Fruit fly (Drosophila melanogaster) whole organism, embryonic: ENCODE measurements around the gene Awh.

Experiments
- Atf-2 ChIP-seq: fragments of 200-800 bp; sonication (Bioruptor generic); optimal IDR thresholded peaks from 2 replicates; lab custom pipeline; 2016; ENCODE audit warnings: missing biosample characterization, missing genetic modification characterization
- CG10321 ChIP-seq: fragments of 200-800 bp; sonication (Bioruptor generic); IDR thresholded peaks from 2 replicates; pipeline ENCODE4 v1.3.6; 2022; ENCODE audit warnings: missing biosample characterization, missing genetic modification characterization
- CG10462 ChIP-seq: fragments of 200-800 bp; sonication (Bioruptor generic); optimal IDR thresholded peaks from 2 replicates; lab custom pipeline; 2016; ENCODE audit warnings: missing biosample characterization, missing genetic modification characterization
- CG10543 ChIP-seq: fragments of 200-800 bp; sonication (Bioruptor generic); optimal IDR thresholded peaks from 3 replicates; lab custom pipeline; 2017; ENCODE audit warnings: missing biosample characterization, mild to moderate bottlenecking, missing genetic modification characterization, moderate library complexity
- CG10565 ChIP-seq: fragments of 200-800 bp; sonication (Bioruptor generic); optimal IDR thresholded peaks from 3 replicates; lab custom pipeline; 2016; ENCODE audit warnings: missing biosample characterization, mild to moderate bottlenecking, missing genetic modification characterization
- CG10959 ChIP-seq: fragments of 200-800 bp; sonication (Bioruptor generic); IDR thresholded peaks from 2 replicates; pipeline ENCODE4 v1.3.6; 2022; ENCODE audit warnings: missing biosample characterization, missing genetic modification characterization
- CG11456 ChIP-seq: fragments of 200-800 bp; sonication (Bioruptor generic); IDR thresholded peaks from 3 replicates; pipeline ENCODE4 v1.3.6; 2022; ENCODE audit warnings: missing biosample characterization, missing genetic modification characterization
- CG11695 ChIP-seq: fragments of 200-800 bp; sonication (Bioruptor generic); IDR thresholded peaks from 3 replicates; pipeline ENCODE4 v1.3.6; 2022; ENCODE audit warnings: missing biosample characterization, missing genetic modification characterization
- CG12155 ChIP-seq: fragments of 200-800 bp; sonication (Bioruptor generic); optimal IDR thresholded peaks from 3 replicates; lab custom pipeline; 2016; ENCODE audit warnings: missing biosample characterization, missing genetic modification characterization
- CG12744 ChIP-seq: fragments of 200-800 bp; sonication (Bioruptor generic); optimal IDR thresholded peaks from 2 replicates; lab custom pipeline; 2016; ENCODE audit warnings: missing biosample characterization, missing genetic modification characterization
- CG13624 ChIP-seq: fragments of 200-800 bp; sonication (Bioruptor generic); optimal IDR thresholded peaks from 2 replicates; lab custom pipeline; 2016; ENCODE audit warnings: missing biosample characterization, missing genetic modification characterization
- CG13775 ChIP-seq: fragments of 200-800 bp; sonication (Bioruptor generic); optimal IDR thresholded peaks from 3 replicates; lab custom pipeline; 2017; ENCODE audit warnings: missing biosample characterization, mild to moderate bottlenecking, missing genetic modification characterization
- CG14441 ChIP-seq: fragments of 200-800 bp; sonication (Bioruptor generic); IDR thresholded peaks from 2 replicates; pipeline ENCODE4 v1.3.6; 2022; ENCODE audit warnings: missing biosample characterization, missing genetic modification characterization
- CG1832 ChIP-seq: fragments of 200-800 bp; sonication (Bioruptor generic); optimal IDR thresholded peaks from 2 replicates; lab custom pipeline; 2017; ENCODE audit warnings: missing biosample characterization, mild to moderate bottlenecking, missing genetic modification characterization, inconsistent platforms
- CG18599 ChIP-seq: fragments of 200-800 bp; sonication (Bioruptor generic); optimal IDR thresholded peaks from 3 replicates; lab custom pipeline; 2017; ENCODE audit warnings: missing biosample characterization, missing genetic modification characterization, mild to moderate bottlenecking, moderate library complexity, missing genetic modification reagents
- CG2129 ChIP-seq: fragments of 200-800 bp; sonication (Bioruptor generic); IDR thresholded peaks from 2 replicates; pipeline ENCODE4 v1.3.6; 2022; ENCODE audit warnings: missing biosample characterization, missing genetic modification characterization; ENCODE audit not compliant: partially characterized antibody
- CG2875 ChIP-seq: fragments of 200-800 bp; sonication (Bioruptor generic); optimal IDR thresholded peaks from 2 replicates; lab custom pipeline; 2017; ENCODE audit warnings: missing biosample characterization, mild to moderate bottlenecking, missing genetic modification characterization, missing genetic modification reagents
- CG30403 ChIP-seq: fragments of 200-800 bp; sonication (Bioruptor generic); optimal IDR thresholded peaks from 3 replicates; lab custom pipeline; 2016; ENCODE audit warnings: missing biosample characterization, missing genetic modification characterization
- CG5180 ChIP-seq: fragments of 200-800 bp; sonication (Bioruptor generic); optimal IDR thresholded peaks from 3 replicates; lab custom pipeline; 2017; ENCODE audit warnings: missing biosample characterization, missing genetic modification characterization, mild to moderate bottlenecking, moderate library complexity, missing genetic modification reagents
- CG5245 ChIP-seq: fragments of 200-800 bp; sonication (Bioruptor generic); optimal IDR thresholded peaks from 3 replicates; lab custom pipeline; 2016; ENCODE audit warnings: missing biosample characterization, missing genetic modification characterization
- CG6791 ChIP-seq: fragments of 200-800 bp; sonication (Bioruptor generic); IDR thresholded peaks from 3 replicates; pipeline ENCODE4 v1.3.6; 2022; ENCODE audit warnings: missing biosample characterization, missing genetic modification characterization; ENCODE audit not compliant: partially characterized antibody
- CG7963 ChIP-seq: fragments of 200-800 bp; sonication (Bioruptor generic); IDR thresholded peaks from 3 replicates; pipeline ENCODE4 v1.3.6; 2022; ENCODE audit warnings: missing biosample characterization, missing genetic modification characterization; ENCODE audit not compliant: partially characterized antibody
- CG8290 ChIP-seq, 3 experiments: fragments of 200-800 bp; sonication (Bioruptor generic); optimal IDR thresholded peaks; 2 replicates each; lab custom pipeline; 2016 to 2019; ENCODE audit warnings: missing biosample characterization in 3 of 3, missing genetic modification characterization in 3 of 3, mild to moderate bottlenecking in 2 of 3, moderate library complexity in 1 of 3
- CG9817 ChIP-seq: fragments of 200-800 bp; sonication (Bioruptor generic); optimal IDR thresholded peaks from 2 replicates; lab custom pipeline; 2018; ENCODE audit warnings: missing biosample characterization, mild to moderate bottlenecking, missing genetic modification characterization, moderate library complexity
- CrebB ChIP-seq: fragments of 200-800 bp; sonication (Bioruptor generic); optimal IDR thresholded peaks from 3 replicates; lab custom pipeline; 2018; ENCODE audit warnings: missing biosample characterization, mild to moderate bottlenecking, missing genetic modification characterization
- Doc3 ChIP-seq: fragments of 200-800 bp; sonication (Bioruptor generic); IDR thresholded peaks from 3 replicates; pipeline ENCODE4 v1.3.6; 2022; ENCODE audit warnings: missing biosample characterization, missing genetic modification characterization; ENCODE audit not compliant: partially characterized antibody
- Ets97D ChIP-seq: fragments of 200-800 bp; sonication (Bioruptor generic); optimal IDR thresholded peaks from 3 replicates; lab custom pipeline; 2016; ENCODE audit warnings: missing biosample characterization, missing genetic modification characterization
- Fer3 ChIP-seq: fragments of 200-800 bp; sonication (Bioruptor generic); optimal IDR thresholded peaks from 2 replicates; lab custom pipeline; 2018; ENCODE audit warnings: missing biosample characterization, mild to moderate bottlenecking, missing genetic modification characterization, moderate library complexity
- HLH54F ChIP-seq: fragments of 200-800 bp; sonication (Bioruptor generic); optimal IDR thresholded peaks from 3 replicates; lab custom pipeline; 2016; ENCODE audit warnings: missing biosample characterization, missing genetic modification characterization
- Mes4 ChIP-seq: fragments of 200-800 bp; sonication (Bioruptor generic); optimal IDR thresholded peaks from 2 replicates; lab custom pipeline; 2016; ENCODE audit warnings: missing biosample characterization, missing genetic modification characterization
- Neu2 ChIP-seq: fragments of 200-800 bp; sonication (Bioruptor generic); optimal IDR thresholded peaks from 3 replicates; lab custom pipeline; 2016; ENCODE audit warnings: missing biosample characterization, missing genetic modification characterization, borderline replicate concordance
- Rfx ChIP-seq: fragments of 200-800 bp; sonication (Bioruptor generic); IDR thresholded peaks from 2 replicates; pipeline ENCODE4 v1.3.6; 2022; ENCODE audit warnings: missing biosample characterization, missing genetic modification characterization
- Rx ChIP-seq: fragments of 200-800 bp; sonication (Bioruptor generic); IDR thresholded peaks from 2 replicates; pipeline ENCODE4 v1.3.6; 2022; ENCODE audit warnings: missing biosample characterization, missing genetic modification characterization
- Sox102F ChIP-seq: fragments of 200-800 bp; sonication (Bioruptor generic); optimal IDR thresholded peaks from 2 replicates; lab custom pipeline; 2018; ENCODE audit warnings: missing biosample characterization, mild to moderate bottlenecking, missing genetic modification characterization, moderate library complexity
- Sry-β ChIP-seq: fragments of 200-800 bp; sonication (Bioruptor generic); optimal IDR thresholded peaks from 2 replicates; lab custom pipeline; 2018; ENCODE audit warnings: missing biosample characterization, mild to moderate bottlenecking, missing genetic modification characterization, moderate library complexity
- Ssrp ChIP-seq: fragments of 200-800 bp; sonication (Bioruptor generic); optimal IDR thresholded peaks from 2 replicates; lab custom pipeline; 2018; ENCODE audit warnings: missing biosample characterization, mild to moderate bottlenecking, missing genetic modification characterization, moderate library complexity
- TFAM ChIP-seq: fragments of 200-800 bp; sonication (Bioruptor generic); optimal IDR thresholded peaks from 2 replicates; lab custom pipeline; 2017; ENCODE audit warnings: missing biosample characterization, missing genetic modification characterization, inconsistent platforms
- al ChIP-seq: fragments of 200-800 bp; sonication (Bioruptor generic); IDR thresholded peaks from 2 replicates; pipeline ENCODE4 v1.3.6; 2022; ENCODE audit warnings: missing biosample characterization, missing genetic modification characterization
- cg ChIP-seq: fragments of 200-800 bp; sonication (Bioruptor generic); optimal IDR thresholded peaks from 3 replicates; lab custom pipeline; 2019; ENCODE audit warnings: missing biosample characterization, mild to moderate bottlenecking, missing genetic modification characterization, moderate library complexity
- chif ChIP-seq, 2 experiments: fragments of 200-800 bp; sonication (Bioruptor generic); optimal IDR thresholded peaks; 3 replicates each; lab custom pipeline; 2016; ENCODE audit warnings: missing biosample characterization in 2 of 2, missing genetic modification characterization in 2 of 2
- dpn ChIP-seq, 2 experiments: fragments of 200-800 bp; sonication (Bioruptor generic); optimal IDR thresholded peaks; 3 replicates each; lab custom pipeline; 2016; ENCODE audit warnings: missing biosample characterization in 2 of 2, missing genetic modification characterization in 2 of 2
- fd102C ChIP-seq: fragments of 200-800 bp; sonication (Bioruptor generic); optimal IDR thresholded peaks from 2 replicates; lab custom pipeline; 2018; ENCODE audit warnings: missing biosample characterization, mild to moderate bottlenecking, missing genetic modification characterization, moderate library complexity
- h ChIP-seq: fragments of >200 bp; optimal IDR thresholded peaks from 2 replicates; lab custom pipeline; 2017
- lmd ChIP-seq: fragments of 200-800 bp; sonication (Bioruptor generic); IDR thresholded peaks from 2 replicates; pipeline ENCODE4 v1.3.6; 2022; ENCODE audit warnings: missing biosample characterization, missing genetic modification characterization
- ranshi ChIP-seq: fragments of 200-800 bp; sonication (Bioruptor generic); IDR thresholded peaks from 2 replicates; pipeline ENCODE4 v1.3.6; 2022; ENCODE audit warnings: missing biosample characterization, missing genetic modification characterization
- row ChIP-seq: fragments of 200-800 bp; sonication (Bioruptor generic); IDR thresholded peaks from 3 replicates; pipeline ENCODE4 v1.3.6; 2022; ENCODE audit warnings: missing biosample characterization, missing genetic modification characterization
- trh ChIP-seq: fragments of 200-800 bp; sonication (Bioruptor generic); optimal IDR thresholded peaks from 2 replicates; lab custom pipeline; 2016; ENCODE audit warnings: missing biosample characterization, missing genetic modification characterization
- wor ChIP-seq: fragments of 200-800 bp; sonication (Bioruptor generic); IDR thresholded peaks from 2 replicates; pipeline ENCODE4 v1.3.6; 2022; ENCODE audit warnings: missing biosample characterization, missing genetic modification characterization
- z ChIP-seq: fragments of 200-800 bp; sonication (Bioruptor generic); IDR thresholded peaks from 3 replicates; pipeline ENCODE4 v1.3.6; 2022; ENCODE audit warnings: missing biosample characterization, missing genetic modification characterization

Awh gene

dm6 chr3L:3902491-3903198 is 56.6 kb downstream of the Awh start, which contains the start of gene Ubi-p63E (continued):
- TF ChIP-seq HLH54F (GFP tag; lab: Kevin White, UChicago) (peak; percentile 65), CG2129 (GFP tag; lab: Robert Waterston, UW) (no peak), row (no peak), TFAM (no peak), Fer3 (peak; percentile 60), fd102C (GFP tag; lab: Kevin White, UChicago) (no peak), CG12155 (peak; percentile 68), CG5180 (GFP tag; lab: Kevin White, UChicago) (peak; percentile 1), CG10959 (GFP tag; lab: Robert Waterston, UW) (no peak), CG11695 (no peak), Mes4 (GFP tag; lab: Kevin White, UChicago) (peak; percentile 35), CG14441 (GFP tag; lab: Robert Waterston, UW) (no peak), CG18599 (GFP tag; lab: Kevin White, UChicago) (peak; percentile 65), h (lab: Kevin White, UChicago) (no peak), Neu2 (GFP tag; lab: Kevin White, UChicago) (peak; percentile 22), CG5245 (GFP tag; lab: Kevin White, UChicago) (peak; percentile 1), CG1832 (GFP tag; lab: Kevin White, UChicago) (no peak), al (GFP tag; lab: Robert Waterston, UW) (no peak), lmd (GFP tag; lab: Robert Waterston, UW) (no peak), Sox102F (GFP tag; lab: Kevin White, UChicago) (no peak), CG7963 (no peak), Ets97D (GFP tag; lab: Kevin White, UChicago) (peak; percentile 53), CG10543 (peak; percentile 80), CG10565 (GFP tag; lab: Kevin White, UChicago) (no peak), CG2875 (GFP tag; lab: Kevin White, UChicago) (peak; percentile 35), chif (GFP tag; optimal IDR thresholded peaks at IDR 0.05; lab: Kevin White, UChicago) (peak; percentile 60 to 61), trh (GFP tag; lab: Kevin White, UChicago) (no peak), CG8290 (GFP tag; optimal IDR thresholded peaks at IDR 0.05; lab: Kevin White, UChicago) (peak; percentile 36), CG8290 (tag; optimal IDR thresholded peaks at IDR 0.05; lab: Kevin White, UChicago) (peak in 1 of 2 experiments; percentile 76), Atf-2 (GFP tag; lab: Kevin White, UChicago) (peak; percentile 60), CG13624 (GFP tag; lab: Kevin White, UChicago) (peak; percentile 56), z (GFP tag; lab: Robert Waterston, UW) (no peak), CG9817 (tag; lab: Kevin White, UChicago) (peak; percentile 63), Ssrp (tag; lab: Kevin White, UChicago) (peak; percentile 28), CG10462 (GFP tag; lab: Kevin White, UChicago) (no peak), CrebB (tag; lab: Kevin White, UChicago) (peak; percentile 48), wor (GFP tag; lab: Robert Waterston, UW) (no peak), Rfx (no peak), CG10321 (GFP tag; lab: Robert Waterston, UW) (no peak), Sry-β (no peak), CG12744 (GFP tag; lab: Kevin White, UChicago) (peak; percentile 64), CG30403 (peak; percentile 82), CG6791 (GFP tag; lab: Robert Waterston, UW) (no peak), Rx (no peak), dpn (GFP tag; optimal IDR thresholded peaks at IDR 0.05; lab: Kevin White, UChicago) (peak; percentile 64 to 72), Doc3 (GFP tag; lab: Robert Waterston, UW) (no peak), cg (GFP tag; lab: Kevin White, UChicago) (no peak), ranshi (no peak), CG13775 (GFP tag; lab: Kevin White, UChicago) (peak; percentile 71), CG11456 (GFP tag; lab: Robert Waterston, UW) (no peak)
